Worm (Caenorhabditis elegans): ENCODE data around the gene fbxb-11.

DNA sequence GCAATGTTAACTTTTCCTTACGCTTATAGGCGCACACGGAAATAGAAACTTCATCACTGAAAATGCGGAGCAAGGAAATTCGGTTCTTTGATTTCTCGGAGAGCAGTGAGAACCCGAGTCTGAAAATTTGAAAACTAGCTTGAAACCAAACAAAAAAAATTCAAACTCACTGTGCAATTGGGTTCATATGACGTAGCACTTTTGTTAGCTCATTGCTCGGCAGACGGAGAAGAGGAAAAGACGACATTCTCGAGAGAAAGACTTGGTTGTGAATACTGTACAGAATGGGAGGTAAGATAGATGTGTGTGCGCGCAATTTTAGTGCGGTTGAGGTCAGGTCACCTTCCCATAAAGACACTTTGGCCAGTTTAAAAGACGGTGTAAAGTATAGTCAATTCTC lies 26.0 kb downstream of the fbxb-11 start, which contains the start of the genes F36H5.13 and F36H5.8:
- TF ChIP-seq W03F9.2 (tag; optimal IDR thresholded peaks at IDR 0.05): no peak
- no peak for TF ChIP-seq him-1 (tag; optimal IDR thresholded peaks at IDR 0.05)

Data from whole organism, L4/young adult.